Worm (Caenorhabditis elegans) whole organism, L4 larva: ENCODE measurements around the gene C50E3.9.

Source experiments
- T20F7.1 ChIP-seq: fragments of 200-800 bp; sonication (Bioruptor generic); optimal IDR thresholded peaks from 2 replicates; lab custom pipeline; 2018; ENCODE audit warnings: mild to moderate bottlenecking, missing genetic modification characterization, missing compliant biosample characterization
- Y75B8A.6 ChIP-seq: fragments of 200-800 bp; sonication (Bioruptor generic); IDR thresholded peaks from 2 replicates; pipeline ENCODE4 v1.3.6; 2022; ENCODE audit warnings: missing genetic modification reagents, missing genetic modification characterization, missing compliant biosample characterization
- aha-1 ChIP-seq: fragments of 150-350 bp; peaks from one replicate; lab custom pipeline; 2014; ENCODE audit warnings: missing biosample characterization, missing genetic modification characterization
- ces-1 ChIP-seq: fragments of 150-350 bp; sonication (generic microtip); optimal IDR thresholded peaks from 4 replicates; lab custom pipeline; 2014; ENCODE audit warnings: missing biosample characterization, missing genetic modification reagents, missing genetic modification characterization
- daf-16 ChIP-seq, 3 experiments: sonication (generic microtip); optimal IDR thresholded peaks; 2 replicates each; lab custom pipeline; 2016 to 2017; ENCODE audit warnings: missing genetic modification characterization in 3 of 3, missing genetic modification reagents in 3 of 3, mild to moderate bottlenecking in 2 of 3, missing compliant biosample characterization in 2 of 3, missing biosample characterization in 1 of 3, moderate library complexity in 1 of 3
- dmd-8 ChIP-seq: fragments of 200-800 bp; sonication (Bioruptor generic); IDR thresholded peaks from 2 replicates; pipeline ENCODE4 v1.3.6; 2022; ENCODE audit warnings: missing genetic modification characterization, missing compliant biosample characterization
- egl-27 ChIP-seq: sonication (generic microtip); optimal IDR thresholded peaks from 3 replicates; lab custom pipeline; 2017; ENCODE audit warnings: missing biosample characterization, missing genetic modification reagents, missing genetic modification characterization
- egl-43 ChIP-seq: fragments of 200-800 bp; sonication (Bioruptor generic); IDR thresholded peaks from 2 replicates; pipeline ENCODE4 v1.3.6; 2022; ENCODE audit warnings: missing genetic modification reagents, missing genetic modification characterization, missing compliant biosample characterization
- lin-15B ChIP-seq: fragments of 150-350 bp; sonication (generic microtip); optimal IDR thresholded peaks from 3 replicates; lab custom pipeline; 2014; ENCODE audit warnings: missing biosample characterization, missing genetic modification characterization
- nhr-10 ChIP-seq: fragments of 150-350 bp; optimal IDR thresholded peaks from 2 replicates; lab custom pipeline; 2014; ENCODE audit warnings: missing biosample characterization, missing genetic modification characterization
- nhr-48 ChIP-seq: sonication (generic microtip); optimal IDR thresholded peaks from 2 replicates; lab custom pipeline; 2016; ENCODE audit warnings: mild to moderate bottlenecking, missing genetic modification characterization, missing compliant biosample characterization
- unc-39 ChIP-seq: sonication (generic microtip); optimal IDR thresholded peaks from 2 replicates; lab custom pipeline; 2017; ENCODE audit warnings: missing biosample characterization, missing genetic modification characterization
- unc-62 ChIP-seq, 3 experiments: fragments of 150-350 bp in 1 of 3; sonication (generic microtip); optimal IDR thresholded peaks in 2 of 3; peaks in 1 of 3; 1 replicate in 1 of 3; 2 replicates in 2 of 3; lab custom pipeline; 2014 to 2017; ENCODE audit warnings: missing biosample characterization in 3 of 3, missing genetic modification characterization in 3 of 3, missing genetic modification reagents in 3 of 3, missing genotype in 1 of 3
- ztf-7 ChIP-seq: fragments of 150-350 bp; optimal IDR thresholded peaks from 2 replicates; lab custom pipeline; 2014; ENCODE audit warnings: missing biosample characterization, missing genetic modification characterization

Gene C50E3.9

DNA sequence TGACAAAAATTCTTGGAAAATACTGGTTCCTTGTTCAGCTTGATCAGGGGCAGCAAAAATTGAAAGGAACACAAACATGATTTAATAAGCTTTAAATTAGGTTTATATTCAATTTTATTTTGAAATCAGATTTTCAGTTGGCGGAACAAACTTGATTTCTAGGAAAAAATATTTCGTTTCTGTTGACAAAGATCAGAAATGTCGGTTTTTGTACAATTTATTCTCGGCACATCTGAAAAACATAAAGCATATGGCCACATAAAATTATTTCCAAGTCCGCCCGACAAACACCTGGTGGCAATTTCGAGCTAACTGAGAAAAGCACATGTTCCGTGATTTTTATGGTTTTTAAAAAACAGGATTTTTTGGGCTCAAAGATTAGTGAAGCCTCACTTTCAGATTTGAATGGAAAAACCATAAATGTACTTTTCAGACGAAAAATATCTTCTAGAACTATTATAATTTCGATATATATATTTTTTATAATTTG lies 46.1 kb downstream of the C50E3.9 start, which contains the start of gene ttr-10:
ttr-10 (minus strand) TSS at position 51 of the 490 bp plus-strand sequence.
- TF ChIP-seq dmd-8 (GFP tag; lab: Robert Waterston, UW) (no peak), aha-1 (tag; lab: Kevin White, UChicago) (peak; percentile 1), unc-62 (GFP tag; optimal IDR thresholded peaks at IDR 0.05 in 1 of 2; lab: Kevin White, UChicago) (peak in 1 of 2 experiments; percentile 95), unc-62 (tag; optimal IDR thresholded peaks at IDR 0.05; lab: Kevin White, UChicago) (no peak)

DNA sequence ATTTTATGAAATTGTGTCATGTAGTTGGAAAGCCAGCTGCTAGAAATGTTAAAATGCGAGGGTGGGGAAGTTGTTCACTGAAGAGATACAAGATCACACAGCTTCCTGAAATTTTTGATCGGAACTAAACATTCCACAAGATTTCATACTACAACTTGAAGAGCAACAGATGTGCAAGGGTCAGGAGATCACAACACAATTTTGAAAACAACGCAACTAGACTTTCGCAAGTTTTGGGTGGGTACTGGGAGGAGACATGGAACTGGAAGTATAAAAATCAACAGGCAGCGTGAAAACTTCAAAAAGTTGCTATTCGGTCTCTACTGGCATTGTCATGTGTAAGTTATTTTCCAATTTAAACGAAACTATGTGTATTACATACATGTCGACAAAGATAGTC lies 48.2 kb downstream of the C50E3.9 start, which contains the start of gene F19F10.3:
F19F10.3 (plus strand) TSS at position 301 of the 400 bp plus-strand sequence.
- no peak for TF ChIP-seq ztf-7 (tag; lab: Kevin White, UChicago)
- TF ChIP-seq Y75B8A.6 (GFP tag; lab: Robert Waterston, UW): no peak
- TF ChIP-seq aha-1 (tag; lab: Kevin White, UChicago): no peak
- no peak for TF ChIP-seq nhr-48 (tag; lab: Kevin White, UChicago)
- TF ChIP-seq ces-1 (GFP tag; lab: Kevin White, UChicago): no peak
- no peak for TF ChIP-seq egl-27 (tag; lab: Kevin White, UChicago)
- no peak for TF ChIP-seq egl-43
- no peak for TF ChIP-seq nhr-10 (tag; lab: Kevin White, UChicago)
- TF ChIP-seq daf-16 (GFP tag; optimal IDR thresholded peaks at IDR 0.05; lab: Kevin White, UChicago): no peak
- TF ChIP-seq daf-16 (tag; optimal IDR thresholded peaks at IDR 0.05; lab: Kevin White, UChicago): no peak
- TF ChIP-seq lin-15B (tag; lab: Kevin White, UChicago): no peak
- no peak for TF ChIP-seq unc-39 (tag; lab: Kevin White, UChicago)
- no peak for TF ChIP-seq T20F7.1 (GFP tag; lab: Kevin White, UChicago)
